Fruit fly (Drosophila melanogaster) whole organism, embryonic: Measurements from ENCODE around the gene CG13833.

Experiments used
- Bdp1 ChIP-seq: fragments of 200-800 bp; sonication (Bioruptor generic); optimal IDR thresholded peaks from 3 replicates; lab custom pipeline; 2016; ENCODE audit warnings: missing biosample characterization, missing genetic modification characterization
- Blimp-1 ChIP-seq: fragments of 200-800 bp; sonication (Bioruptor generic); optimal IDR thresholded peaks from 3 replicates; lab custom pipeline; 2018; ENCODE audit warnings: missing biosample characterization, missing genetic modification characterization, mild to moderate bottlenecking, moderate library complexity, missing genetic modification reagents
- Bteb2 ChIP-seq: fragments of 200-800 bp; sonication (Bioruptor generic); optimal IDR thresholded peaks from 2 replicates; lab custom pipeline; 2016; ENCODE audit warnings: missing biosample characterization, missing genetic modification characterization
- CG10209 ChIP-seq: fragments of 200-800 bp; sonication (Bioruptor generic); optimal IDR thresholded peaks from 3 replicates; lab custom pipeline; 2017; ENCODE audit warnings: missing biosample characterization, mild to moderate bottlenecking, missing genetic modification characterization, missing genetic modification reagents
- CG13624 ChIP-seq: fragments of 200-800 bp; sonication (Bioruptor generic); optimal IDR thresholded peaks from 2 replicates; lab custom pipeline; 2016; ENCODE audit warnings: missing biosample characterization, missing genetic modification characterization
- CG14014 ChIP-seq: fragments of 200-800 bp; sonication (Bioruptor generic); IDR thresholded peaks from 2 replicates; pipeline ENCODE4 v1.3.6; 2022; ENCODE audit warnings: missing biosample characterization, missing genetic modification characterization
- CG14441 ChIP-seq: fragments of 200-800 bp; sonication (Bioruptor generic); IDR thresholded peaks from 2 replicates; pipeline ENCODE4 v1.3.6; 2022; ENCODE audit warnings: missing biosample characterization, missing genetic modification characterization
- CG2120 ChIP-seq: fragments of 200-800 bp; sonication (Bioruptor generic); optimal IDR thresholded peaks from 3 replicates; lab custom pipeline; 2016; ENCODE audit warnings: missing biosample characterization, missing genetic modification characterization
- CG3163 ChIP-seq: fragments of 200-800 bp; sonication (Bioruptor generic); optimal IDR thresholded peaks from 3 replicates; lab custom pipeline; 2016; ENCODE audit warnings: missing biosample characterization, missing genetic modification characterization
- CG34422 ChIP-seq: fragments of 200-800 bp; sonication (Bioruptor generic); IDR thresholded peaks from 3 replicates; pipeline ENCODE4 v1.3.6; 2022; ENCODE audit warnings: missing biosample characterization, missing genetic modification characterization
- CG6272 ChIP-seq: fragments of 200-800 bp; sonication (Bioruptor generic); IDR thresholded peaks from 2 replicates; pipeline ENCODE4 v1.3.6; 2022; ENCODE audit warnings: missing biosample characterization, missing genetic modification characterization
- CG7357 ChIP-seq: fragments of 200-800 bp; sonication (Bioruptor generic); IDR thresholded peaks from 3 replicates; pipeline ENCODE4 v1.3.6; 2022; ENCODE audit warnings: missing biosample characterization, missing genetic modification characterization
- CG7556 ChIP-seq: fragments of 200-800 bp; sonication (Bioruptor generic); optimal IDR thresholded peaks from 2 replicates; lab custom pipeline; 2017; ENCODE audit warnings: missing biosample characterization, mild to moderate bottlenecking, missing genetic modification characterization
- CG8388 ChIP-seq: fragments of 200-800 bp; sonication (Bioruptor generic); optimal IDR thresholded peaks from 2 replicates; lab custom pipeline; 2019; ENCODE audit warnings: missing biosample characterization, mild to moderate bottlenecking, missing genetic modification characterization, moderate library complexity
- CG9215 ChIP-seq: fragments of 200-800 bp; sonication (Bioruptor generic); IDR thresholded peaks from 2 replicates; pipeline ENCODE4 v1.3.6; 2022; ENCODE audit warnings: missing biosample characterization, missing genetic modification characterization
- CoRest ChIP-seq: fragments of 200-800 bp; sonication (Bioruptor generic); optimal IDR thresholded peaks from 3 replicates; lab custom pipeline; 2018; ENCODE audit warnings: missing biosample characterization, mild to moderate bottlenecking, missing genetic modification characterization, moderate library complexity
- E2f1 ChIP-seq: fragments of 200-800 bp; sonication (Bioruptor generic); IDR thresholded peaks from 2 replicates; pipeline ENCODE4 v1.3.6; 2022; ENCODE audit warnings: missing biosample characterization, missing genetic modification characterization
- Eip74EF ChIP-seq, 2 experiments: fragments of 200-800 bp in 1 of 2; fragments of >200 bp in 1 of 2; sonication (Bioruptor generic) in 1 of 2; optimal IDR thresholded peaks; 2 replicates each; lab custom pipeline; 2017 to 2019; ENCODE audit warnings: missing biosample characterization in 2 of 2, missing genetic modification characterization in 2 of 2, mild to moderate bottlenecking in 1 of 2, moderate library complexity in 1 of 2
- HHEX ChIP-seq: fragments of 200-800 bp; sonication (Bioruptor generic); optimal IDR thresholded peaks from 3 replicates; lab custom pipeline; 2017; ENCODE audit warnings: missing biosample characterization, mild to moderate bottlenecking, missing genetic modification characterization, missing genetic modification reagents
- HLH3B ChIP-seq: fragments of 200-800 bp; sonication (Bioruptor generic); IDR thresholded peaks from 2 replicates; pipeline ENCODE4 v1.3.6; 2022; ENCODE audit warnings: missing biosample characterization, missing genetic modification characterization
- HmgD ChIP-seq: fragments of 200-800 bp; sonication (Bioruptor generic); optimal IDR thresholded peaks from 3 replicates; lab custom pipeline; 2016; ENCODE audit warnings: missing biosample characterization, missing genetic modification characterization
- Hsf ChIP-seq: fragments of 200-800 bp; sonication (Bioruptor generic); optimal IDR thresholded peaks from 3 replicates; lab custom pipeline; 2016; ENCODE audit warnings: missing biosample characterization, missing genetic modification characterization
- MTF-1 ChIP-seq: fragments of 200-800 bp; sonication (Bioruptor generic); optimal IDR thresholded peaks from 2 replicates; lab custom pipeline; 2018; ENCODE audit warnings: missing biosample characterization, mild to moderate bottlenecking, missing genetic modification characterization, borderline replicate concordance
- Med ChIP-seq: fragments of 200-800 bp; sonication (Bioruptor generic); peaks from one replicate; lab custom pipeline; 2016; ENCODE audit warnings: missing biosample characterization, missing genetic modification characterization, mild to moderate bottlenecking, inconsistent platforms, moderate library complexity
- Mrtf ChIP-seq: fragments of 200-800 bp; sonication (Bioruptor generic); IDR thresholded peaks from 3 replicates; pipeline ENCODE4 v1.3.6; 2022; ENCODE audit warnings: missing biosample characterization, missing genetic modification characterization
- Oli ChIP-seq: fragments of 200-800 bp; sonication (Bioruptor generic); optimal IDR thresholded peaks from 2 replicates; lab custom pipeline; 2018; ENCODE audit warnings: missing biosample characterization, mild to moderate bottlenecking, missing genetic modification characterization, moderate library complexity
- Ptx1 ChIP-seq: fragments of 200-800 bp; sonication (Bioruptor generic); IDR thresholded peaks from 2 replicates; pipeline ENCODE4 v1.3.6; 2022; ENCODE audit warnings: missing biosample characterization, missing genetic modification characterization
- Side ChIP-seq: fragments of 200-800 bp; sonication (Bioruptor generic); optimal IDR thresholded peaks from 2 replicates; lab custom pipeline; 2016; ENCODE audit warnings: missing biosample characterization, missing genetic modification characterization
- Taf1 ChIP-seq: fragments of 200-800 bp; sonication (Bioruptor generic); IDR thresholded peaks from 2 replicates; pipeline ENCODE4 v1.3.6; 2022; ENCODE audit warnings: missing biosample characterization, missing genetic modification characterization
- Trl ChIP-seq, 3 experiments: fragments of >200 bp in 2 of 3; fragments of 200-800 bp in 1 of 3; sonication (Bioruptor generic) in 1 of 3; optimal IDR thresholded peaks; 2 replicates in 1 of 3; 3 replicates in 2 of 3; lab custom pipeline; 2016 to 2017; ENCODE audit warnings: missing biosample characterization in 1 of 3, missing genetic modification characterization in 1 of 3
- ase ChIP-seq: fragments of 200-800 bp; sonication (Bioruptor generic); IDR thresholded peaks from 3 replicates; pipeline ENCODE4 v1.3.6; 2022; ENCODE audit warnings: missing biosample characterization, missing genetic modification characterization
- az2 ChIP-seq: fragments of 200-800 bp; sonication (Bioruptor generic); optimal IDR thresholded peaks from 3 replicates; lab custom pipeline; 2016; ENCODE audit warnings: missing biosample characterization, missing genetic modification characterization
- cas ChIP-seq: fragments of 200-800 bp; sonication (Bioruptor generic); IDR thresholded peaks from 2 replicates; pipeline ENCODE4 v1.3.6; 2022; ENCODE audit warnings: missing biosample characterization, missing genetic modification characterization
- chif ChIP-seq, 2 experiments: fragments of 200-800 bp; sonication (Bioruptor generic); optimal IDR thresholded peaks; 3 replicates each; lab custom pipeline; 2016; ENCODE audit warnings: missing biosample characterization in 2 of 2, missing genetic modification characterization in 2 of 2
- dysf ChIP-seq: fragments of 200-800 bp; sonication (Bioruptor generic); IDR thresholded peaks from 3 replicates; pipeline ENCODE4 v1.3.6; 2022; ENCODE audit warnings: missing biosample characterization, missing genetic modification characterization
- en ChIP-seq: fragments of 200-800 bp; sonication (Bioruptor generic); optimal IDR thresholded peaks from 2 replicates; lab custom pipeline; 2016; ENCODE audit warnings: missing biosample characterization, missing genetic modification characterization
- fru ChIP-seq: fragments of >200 bp; optimal IDR thresholded peaks from 2 replicates; lab custom pipeline; 2017
- gem ChIP-seq: fragments of 200-800 bp; sonication (Bioruptor generic); optimal IDR thresholded peaks from 2 replicates; lab custom pipeline; 2019; ENCODE audit warnings: missing biosample characterization, mild to moderate bottlenecking, missing genetic modification characterization, moderate library complexity
- gsb ChIP-seq: fragments of 200-800 bp; sonication (Bioruptor generic); IDR thresholded peaks from 2 replicates; pipeline ENCODE4 v1.3.6; 2022; ENCODE audit warnings: missing biosample characterization, missing genetic modification characterization
- gsb-n ChIP-seq: fragments of 200-800 bp; sonication (Bioruptor generic); optimal IDR thresholded peaks from 3 replicates; lab custom pipeline; 2018; ENCODE audit warnings: missing biosample characterization, mild to moderate bottlenecking, missing genetic modification characterization
- hth ChIP-seq: fragments of >200 bp; optimal IDR thresholded peaks from 2 replicates; lab custom pipeline; 2017; ENCODE audit warnings: inconsistent platforms
- lab ChIP-seq: fragments of 200-800 bp; sonication (Bioruptor generic); optimal IDR thresholded peaks from 3 replicates; lab custom pipeline; 2017; ENCODE audit warnings: missing biosample characterization, missing genetic modification characterization, mild to moderate bottlenecking, moderate library complexity, missing genetic modification reagents
- pan ChIP-seq, 4 experiments: fragments of >200 bp in 3 of 4; fragments of 200-800 bp in 1 of 4; sonication (Bioruptor generic) in 1 of 4; optimal IDR thresholded peaks in 3 of 4; IDR thresholded peaks in 1 of 4; 2 replicates each; pipeline versions ENCODE4 v1.3.6 to Lab custom; 2017 to 2022; ENCODE audit warnings: missing biosample characterization in 2 of 4, missing genetic modification characterization in 2 of 4, mixed read lengths in 1 of 4
- pnt ChIP-seq: fragments of 200-800 bp; sonication (Bioruptor generic); optimal IDR thresholded peaks from 3 replicates; lab custom pipeline; 2016; ENCODE audit warnings: missing biosample characterization, missing genetic modification characterization
- pum ChIP-seq: fragments of 200-800 bp; sonication (Bioruptor generic); optimal IDR thresholded peaks from 2 replicates; lab custom pipeline; 2016; ENCODE audit warnings: missing biosample characterization, missing genetic modification characterization
- schlank ChIP-seq: fragments of 200-800 bp; sonication (Bioruptor generic); optimal IDR thresholded peaks from 2 replicates; lab custom pipeline; 2018; ENCODE audit warnings: missing biosample characterization, mild to moderate bottlenecking, missing genetic modification characterization
- seq ChIP-seq: fragments of 200-800 bp; sonication (Bioruptor generic); IDR thresholded peaks from 2 replicates; pipeline ENCODE4 v1.3.6; 2022; ENCODE audit warnings: missing biosample characterization, missing genetic modification characterization
- tin ChIP-seq: fragments of 200-800 bp; sonication (Bioruptor generic); optimal IDR thresholded peaks from 3 replicates; lab custom pipeline; 2016; ENCODE audit warnings: missing biosample characterization, missing genetic modification characterization
- z ChIP-seq: fragments of 200-800 bp; sonication (Bioruptor generic); IDR thresholded peaks from 3 replicates; pipeline ENCODE4 v1.3.6; 2022; ENCODE audit warnings: missing biosample characterization, missing genetic modification characterization
- zfh1 ChIP-seq: fragments of 200-800 bp; sonication (Bioruptor generic); IDR thresholded peaks from 3 replicates; pipeline ENCODE4 v1.3.6; 2022; ENCODE audit warnings: missing biosample characterization, missing genetic modification characterization

Gene CG13833

dm6 chr3R:23028506-23028905, 6.9 kb downstream of the CG13833 start (continued):
- peak; percentile 32 for TF ChIP-seq Oli (tag; lab: Kevin White, UChicago)
- peak; percentile 16 for TF ChIP-seq Blimp-1 (GFP tag; lab: Kevin White, UChicago)
- TF ChIP-seq CG13624 (GFP tag; lab: Kevin White, UChicago) = peak; percentile 70
- TF ChIP-seq ase (GFP tag; lab: Robert Waterston, UW) = peak; percentile 44; the same call in 1 of the 3 replicates
- TF ChIP-seq schlank (tag; lab: Kevin White, UChicago) = peak; percentile 23
- peak; percentile 79 for TF ChIP-seq CG2120 (GFP tag; lab: Kevin White, UChicago)
- peak; percentile 0 for TF ChIP-seq CG3163
- no peak for TF ChIP-seq pnt (GFP tag; lab: Kevin White, UChicago)
- TF ChIP-seq z (GFP tag; lab: Robert Waterston, UW) = no peak
- TF ChIP-seq az2 = peak; percentile 51
- TF ChIP-seq en = peak; percentile 38
- peak; percentile 42 for TF ChIP-seq tin
- TF ChIP-seq CG34422 (GFP tag; lab: Robert Waterston, UW) = peak; percentile 71
- peak; percentile 68 for TF ChIP-seq CG14441 (GFP tag; lab: Robert Waterston, UW)
- peak; percentile 67 for TF ChIP-seq Mrtf (GFP tag; lab: Robert Waterston, UW)
- TF ChIP-seq Med (GFP tag; lab: Kevin White, UChicago) = peak; percentile 96
- no peak for TF ChIP-seq HmgD (GFP tag; lab: Kevin White, UChicago)
- peak; percentile 26 for TF ChIP-seq HHEX (GFP tag; lab: Kevin White, UChicago)
- peak; percentile 4 for TF ChIP-seq CG7556
- TF ChIP-seq CG9215 (GFP tag; lab: Robert Waterston, UW) = peak; percentile 74
- peak; percentile 70; the same call in 1 of the 2 replicates for TF ChIP-seq CG14014 (GFP tag; lab: Robert Waterston, UW)
- peak; percentile 24 for TF ChIP-seq Bdp1
- TF ChIP-seq Bteb2 = peak; percentile 43
- peak; percentile 53; the same call in 1 of the 2 replicates for TF ChIP-seq gsb (GFP tag; lab: Robert Waterston, UW)
- TF ChIP-seq Side (GFP tag; lab: Kevin White, UChicago) = peak; percentile 14
- TF ChIP-seq pan (optimal IDR thresholded peaks at IDR 0.05; lab: Kevin White, UChicago) = no peak
- TF ChIP-seq pan (GFP tag; optimal IDR thresholded peaks at IDR 0.05 in 1 of 2, IDR thresholded peaks at IDR 0.05 in 1 of 2) = peak in 1 of 2 experiments; percentile 70
- peak; percentile 31 for TF ChIP-seq CG10209
- peak; percentile 58; the same call in 1 of the 2 replicates for TF ChIP-seq cas (GFP tag; lab: Robert Waterston, UW)
- TF ChIP-seq seq = peak; percentile 16; the same call in 1 of the 2 replicates
- peak; percentile 59 for TF ChIP-seq Hsf
- TF ChIP-seq chif (GFP tag; optimal IDR thresholded peaks at IDR 0.05; lab: Kevin White, UChicago) = peak; percentile 11 to 24
- TF ChIP-seq pum (GFP tag; lab: Kevin White, UChicago) = peak; percentile 21
- peak; percentile 56; the same call in 1 of the 3 replicates for TF ChIP-seq CG7357
- TF ChIP-seq CG6272 (GFP tag; lab: Robert Waterston, UW) = peak; percentile 12; the same call in 1 of the 2 replicates
- TF ChIP-seq zfh1 (GFP tag; lab: Robert Waterston, UW) = peak; percentile 51; the same call in 1 of the 3 replicates
- TF ChIP-seq CoRest (tag; lab: Kevin White, UChicago) = peak; percentile 50
- TF ChIP-seq Trl (optimal IDR thresholded peaks at IDR 0.05; lab: Kevin White, UChicago) = no peak
- peak; percentile 36 for TF ChIP-seq Trl (GFP tag; optimal IDR thresholded peaks at IDR 0.05; lab: Kevin White, UChicago)
- no peak for TF ChIP-seq MTF-1 (GFP tag; lab: Kevin White, UChicago)
- TF ChIP-seq E2f1 = peak; percentile 54; the same call in 1 of the 2 replicates
- peak; percentile 68 for TF ChIP-seq lab (GFP tag; lab: Kevin White, UChicago)
- TF ChIP-seq Taf1 (GFP tag; lab: Robert Waterston, UW) = peak; percentile 67
- TF ChIP-seq dysf (GFP tag; lab: Robert Waterston, UW) = peak; percentile 79; the same call in 2 of the 3 replicates
- TF ChIP-seq fru (lab: Kevin White, UChicago) = no peak
- peak; percentile 2 for TF ChIP-seq CG8388 (GFP tag; lab: Kevin White, UChicago)
- peak; percentile 14; the same call in 1 of the 2 replicates for TF ChIP-seq HLH3B (GFP tag; lab: Robert Waterston, UW)
- TF ChIP-seq gem (tag; lab: Kevin White, UChicago) = peak; percentile 67
- TF ChIP-seq hth (lab: Kevin White, UChicago) = no peak
- peak; percentile 76 for TF ChIP-seq Ptx1 (GFP tag; lab: Robert Waterston, UW)
- no peak for TF ChIP-seq gsb-n (tag; lab: Kevin White, UChicago)
- TF ChIP-seq Eip74EF (GFP tag; optimal IDR thresholded peaks at IDR 0.05; lab: Kevin White, UChicago) = no peak
